Worm (Caenorhabditis elegans) whole organism, mixed stage, embryonic: ENCODE results near the gene clh-4.

Experiments used
- elt-1 ChIP-seq: sonication (generic microtip); optimal IDR thresholded peaks from 2 replicates; lab custom pipeline; 2017; ENCODE audit warnings: missing genetic modification characterization, mild to moderate bottlenecking, missing compliant biosample characterization, antibody characterized with exemption, moderate library complexity, borderline replicate concordance; ENCODE audit not compliant: insufficient read depth
- nhr-76 ChIP-seq: sonication (generic microtip); optimal IDR thresholded peaks from 2 replicates; lab custom pipeline; 2017; ENCODE audit warnings: missing biosample characterization, missing genetic modification characterization

DNA sequence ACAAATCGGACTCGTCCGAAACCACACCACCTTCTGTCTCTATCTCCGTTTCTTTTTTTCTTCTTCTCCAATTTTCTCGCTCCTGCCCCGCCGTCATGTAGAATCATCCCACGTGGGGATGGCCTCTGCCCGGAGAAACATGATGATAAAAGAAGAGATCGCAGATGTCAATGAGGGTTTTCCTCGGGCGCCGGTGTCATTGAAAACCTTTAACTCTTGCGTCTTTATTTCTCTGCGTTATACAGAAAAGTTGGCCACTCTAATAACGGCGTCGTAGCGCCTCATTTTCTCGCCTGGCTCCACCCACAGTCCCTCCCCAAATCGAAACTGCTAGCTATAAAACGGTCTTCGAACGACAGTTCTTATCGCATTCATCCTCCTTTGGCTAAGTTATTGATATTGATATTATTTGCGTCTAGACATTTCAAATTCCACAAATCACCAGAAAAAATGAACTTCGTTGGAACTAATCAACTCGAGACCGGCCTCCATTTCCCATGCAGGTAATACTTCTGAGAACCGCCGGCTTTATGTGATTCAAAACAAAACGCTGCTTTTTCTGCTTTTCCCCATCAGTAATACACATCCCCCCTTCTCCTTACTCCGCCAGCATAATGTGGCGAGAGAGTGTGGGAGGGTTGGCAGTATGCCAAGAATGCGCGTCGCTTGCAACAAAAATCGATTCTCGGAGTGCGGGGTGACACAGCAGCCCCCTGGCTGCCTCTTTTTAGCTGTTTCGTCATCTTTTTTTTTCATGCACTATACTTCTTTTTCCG is 44.9 kb upstream of the clh-4 start:
- no peak for TF ChIP-seq elt-1 (tag; lab: Kevin White, UChicago)
- TF ChIP-seq nhr-76 (tag; lab: Kevin White, UChicago), result no peak
